Fruit fly (Drosophila melanogaster): Measurements from ENCODE around the gene CG31635.
A peak's percentile ranks its signal among the peaks of the same experiment; 100 is the strongest.

Gene CG31635

DNA sequence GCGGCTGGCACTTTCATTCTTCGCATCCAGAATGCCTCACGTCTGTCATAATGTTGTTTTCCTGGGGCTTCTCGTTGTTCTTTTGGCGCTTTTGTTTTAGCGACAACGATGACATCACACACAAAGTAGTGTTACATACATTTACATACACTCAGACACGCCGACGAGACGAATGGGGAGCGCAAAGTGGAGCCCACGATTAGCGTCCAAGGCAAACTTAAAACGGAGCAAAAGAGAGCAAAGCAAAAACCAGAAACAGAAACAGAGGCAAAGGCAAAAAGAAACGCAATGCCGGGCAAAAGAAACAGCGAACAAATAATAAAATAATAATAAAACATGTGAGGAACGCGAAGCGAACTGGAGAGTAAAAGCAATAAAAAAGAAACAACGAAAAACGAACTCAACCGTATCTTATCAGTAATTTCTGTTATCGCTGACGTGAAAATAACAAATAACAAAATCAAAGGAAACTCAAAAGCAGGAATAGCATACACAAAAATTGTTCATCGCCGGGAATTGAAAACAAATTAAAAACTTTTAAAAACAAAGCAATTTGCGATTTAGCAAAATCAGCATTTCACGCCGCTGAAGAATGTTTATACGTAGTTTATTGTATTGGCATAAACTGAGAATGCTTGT is 4.4 kb downstream of the CG31635 start:
- TF ChIP-seq Deaf1 (tag; optimal IDR thresholded peaks at IDR 0.05): no peak
- TF ChIP-seq ssp (GFP tag; IDR thresholded peaks at IDR 0.05): no peak
- peak; percentile 7 for TF ChIP-seq ftz-f1 (GFP tag; optimal IDR thresholded peaks at IDR 0.05)
- TF ChIP-seq eve (GFP tag; optimal IDR thresholded peaks at IDR 0.05): peak in 1 of 2 experiments; percentile 53
- TF ChIP-seq esg (GFP tag; conservative IDR thresholded peaks at IDR 0.05): no peak
- TF ChIP-seq kni (GFP tag; optimal IDR thresholded peaks at IDR 0.05): peak; percentile 5
- peak; percentile 40 for TF ChIP-seq CG3838 (GFP tag; optimal IDR thresholded peaks at IDR 0.05)
- peak; percentile 37 for TF ChIP-seq sug (tag; optimal IDR thresholded peaks at IDR 0.05)
- peak; percentile 51; the same call in 1 of the 2 replicates for TF ChIP-seq CG13287 (GFP tag; IDR thresholded peaks at IDR 0.05; ENCODE audit: partially characterized antibody)
- TF ChIP-seq luna (GFP tag; optimal IDR thresholded peaks at IDR 0.05): no peak
- peak; percentile 41 for TF ChIP-seq lbe (GFP tag; optimal IDR thresholded peaks at IDR 0.05)
- no peak for TF ChIP-seq BEAF-32 (GFP tag; optimal IDR thresholded peaks at IDR 0.05)
- no peak for TF ChIP-seq maf-S (GFP tag; optimal IDR thresholded peaks at IDR 0.05)
- TF ChIP-seq MTF-1 (GFP tag; optimal IDR thresholded peaks at IDR 0.05; ENCODE audit: borderline replicate concordance): no peak
- peak; percentile 86 for TF ChIP-seq CG12769 (tag; optimal IDR thresholded peaks at IDR 0.05)
- peak in 1 of 2 experiments; percentile 88 for TF ChIP-seq Pdp1 (GFP tag; optimal IDR thresholded peaks at IDR 0.05)
- peak; percentile 65 for TF ChIP-seq sd (tag; optimal IDR thresholded peaks at IDR 0.05)
- peak; percentile 49; the same call in 2 of the 3 replicates for TF ChIP-seq CG34224 (GFP tag; IDR thresholded peaks at IDR 0.05; ENCODE audit: partially characterized antibody)
- TF ChIP-seq cg (GFP tag; optimal IDR thresholded peaks at IDR 0.05): peak; percentile 42
- TF ChIP-seq CG13894 (tag; optimal IDR thresholded peaks at IDR 0.05): peak; percentile 32
- peak; percentile 37 for TF ChIP-seq Atf3 (GFP tag; optimal IDR thresholded peaks at IDR 0.05)
- TF ChIP-seq mirr (GFP tag; optimal IDR thresholded peaks at IDR 0.05): peak; percentile 8
- peak; percentile 27 for TF ChIP-seq grn (GFP tag; optimal IDR thresholded peaks at IDR 0.05)
- TF ChIP-seq HmgZ (tag; optimal IDR thresholded peaks at IDR 0.05): peak; percentile 40
- TF ChIP-seq Trl (optimal IDR thresholded peaks at IDR 0.05): peak in 1 of 2 experiments; percentile 1
- no peak for TF ChIP-seq Trl (GFP tag; optimal IDR thresholded peaks at IDR 0.05)
- TF ChIP-seq psq (GFP tag; optimal IDR thresholded peaks at IDR 0.05): peak; percentile 97
- peak; percentile 96; the same call in 3 of the 4 replicates for TF ChIP-seq chinmo (GFP tag; IDR thresholded peaks at IDR 0.05; ENCODE audit: partially characterized antibody)
- peak; percentile 52 for TF ChIP-seq CG12155 (GFP tag; optimal IDR thresholded peaks at IDR 0.05)
- TF ChIP-seq CG18011 (GFP tag; optimal IDR thresholded peaks at IDR 0.05): peak; percentile 2
- TF ChIP-seq vvl (GFP tag; IDR thresholded peaks at IDR 0.05): peak; percentile 60; the same call in 1 of the 2 replicates
- peak; percentile 13 for TF ChIP-seq exex (tag; optimal IDR thresholded peaks at IDR 0.05)
- TF ChIP-seq CG8478 (optimal IDR thresholded peaks at IDR 0.05): no peak
- peak; percentile 66 for TF ChIP-seq Med (GFP tag)
- 0 out of 3 replicates have a peak, but pooled peaks have one; percentile 55 for TF ChIP-seq ci (GFP tag; IDR thresholded peaks at IDR 0.05)
- TF ChIP-seq sens (GFP tag): peak; percentile 15
- peak; percentile 47 for TF ChIP-seq corto (GFP tag; optimal IDR thresholded peaks at IDR 0.05)
- TF ChIP-seq CG10543 (GFP tag; optimal IDR thresholded peaks at IDR 0.05): peak; percentile 25
- TF ChIP-seq Eip74EF (GFP tag; optimal IDR thresholded peaks at IDR 0.05): peak in 1 of 2 experiments; percentile 24
- peak; percentile 8 for TF ChIP-seq CG8924 (tag; optimal IDR thresholded peaks at IDR 0.05)

Data from whole organism, embryonic.